Fruit fly (Drosophila melanogaster): ENCODE measurements around the gene CG17328.

- TF ChIP-seq CG3032 (tag; optimal IDR thresholded peaks at IDR 0.05), result no peak
- TF ChIP-seq CG6808 (GFP tag; optimal IDR thresholded peaks at IDR 0.05), result no peak
- no peak for TF ChIP-seq ss (GFP tag; optimal IDR thresholded peaks at IDR 0.05)
- no peak for TF ChIP-seq Eip78C (GFP tag)
- TF ChIP-seq Eip93F (GFP tag; optimal IDR thresholded peaks at IDR 0.05), result no peak
Observed at dm6 chr2L:16282077-16282471, 17.7 kb upstream of the CG17328 start.
